Fruit fly (Drosophila melanogaster) whole organism, embryonic: ENCODE results near the gene CG7601.
A peak's percentile ranks its signal among the peaks of the same experiment; 100 is the strongest.

Experiments
- Aef1 ChIP-seq: fragments of 200-800 bp; sonication (Bioruptor generic); IDR thresholded peaks from 3 replicates; pipeline ENCODE4 v1.3.6; 2022; ENCODE audit warnings: missing biosample characterization, missing genetic modification characterization
- BEAF-32 ChIP-seq: fragments of 200-800 bp; sonication (Bioruptor generic); optimal IDR thresholded peaks from 3 replicates; lab custom pipeline; 2017; ENCODE audit warnings: missing biosample characterization, missing genetic modification characterization, mild to moderate bottlenecking, moderate library complexity, missing genetic modification reagents
- Bteb2 ChIP-seq: fragments of 200-800 bp; sonication (Bioruptor generic); optimal IDR thresholded peaks from 2 replicates; lab custom pipeline; 2016; ENCODE audit warnings: missing biosample characterization, missing genetic modification characterization
- CG11456 ChIP-seq: fragments of 200-800 bp; sonication (Bioruptor generic); IDR thresholded peaks from 3 replicates; pipeline ENCODE4 v1.3.6; 2022; ENCODE audit warnings: missing biosample characterization, missing genetic modification characterization
- CG15696 ChIP-seq: fragments of 200-800 bp; sonication (Bioruptor generic); optimal IDR thresholded peaks from 2 replicates; lab custom pipeline; 2019; ENCODE audit warnings: missing biosample characterization, mild to moderate bottlenecking, missing genetic modification characterization, moderate library complexity
- CG1603 ChIP-seq: fragments of 200-800 bp; sonication (Bioruptor generic); optimal IDR thresholded peaks from 2 replicates; lab custom pipeline; 2019; ENCODE audit warnings: missing biosample characterization, mild to moderate bottlenecking, missing genetic modification characterization, moderate library complexity
- CG16815 ChIP-seq: fragments of 200-800 bp; sonication (Bioruptor generic); optimal IDR thresholded peaks from 3 replicates; lab custom pipeline; 2017; ENCODE audit warnings: missing biosample characterization, mild to moderate bottlenecking, missing genetic modification characterization
- CG3407 ChIP-seq: fragments of 200-800 bp; sonication (Bioruptor generic); optimal IDR thresholded peaks from 2 replicates; lab custom pipeline; 2018; ENCODE audit warnings: missing biosample characterization, mild to moderate bottlenecking, missing genetic modification characterization
- CG34376 ChIP-seq: fragments of 200-800 bp; sonication (Bioruptor generic); optimal IDR thresholded peaks from 2 replicates; lab custom pipeline; 2018; ENCODE audit warnings: missing biosample characterization, mild to moderate bottlenecking, missing genetic modification characterization
- CG4820 ChIP-seq: fragments of 200-800 bp; sonication (Bioruptor generic); optimal IDR thresholded peaks from 3 replicates; lab custom pipeline; 2016; ENCODE audit warnings: missing biosample characterization, missing genetic modification characterization
- CG6175 ChIP-seq: fragments of 200-800 bp; sonication (Bioruptor generic); IDR thresholded peaks from 3 replicates; pipeline ENCODE4 v1.3.6; 2022; ENCODE audit warnings: missing biosample characterization, missing genetic modification characterization
- CG7839 ChIP-seq: fragments of 200-800 bp; sonication (Bioruptor generic); optimal IDR thresholded peaks from 3 replicates; lab custom pipeline; 2018; ENCODE audit warnings: missing biosample characterization, mild to moderate bottlenecking, missing genetic modification characterization, moderate library complexity
- CG8924 ChIP-seq: fragments of 200-800 bp; optimal IDR thresholded peaks from 3 replicates; lab custom pipeline; 2019; ENCODE audit warnings: missing biosample characterization, mild to moderate bottlenecking, missing genetic modification characterization, moderate library complexity
- Dek ChIP-seq: fragments of 200-800 bp; sonication (Bioruptor generic); optimal IDR thresholded peaks from 3 replicates; lab custom pipeline; 2019; ENCODE audit warnings: missing biosample characterization, mild to moderate bottlenecking, missing genetic modification characterization, moderate library complexity
- Drgx ChIP-seq: fragments of 200-800 bp; sonication (Bioruptor generic); IDR thresholded peaks from 2 replicates; pipeline ENCODE4 v1.3.6; 2022; ENCODE audit warnings: missing biosample characterization, missing genetic modification characterization
- Elba2 ChIP-seq: fragments of 200-800 bp; sonication (Bioruptor generic); optimal IDR thresholded peaks from 3 replicates; lab custom pipeline; 2016; ENCODE audit warnings: missing biosample characterization, missing genetic modification characterization
- Fer2 ChIP-seq: fragments of 200-800 bp; sonication (Bioruptor generic); optimal IDR thresholded peaks from 2 replicates; lab custom pipeline; 2018; ENCODE audit warnings: missing biosample characterization, mild to moderate bottlenecking, missing genetic modification characterization, moderate library complexity
- Hr51 ChIP-seq, 2 experiments: fragments of 200-800 bp; sonication (Bioruptor generic); optimal IDR thresholded peaks; 2 replicates in 1 of 2; 3 replicates in 1 of 2; lab custom pipeline; 2016 to 2018; ENCODE audit warnings: missing biosample characterization in 2 of 2, missing genetic modification characterization in 2 of 2, mild to moderate bottlenecking in 1 of 2, moderate library complexity in 1 of 2
- Lhr ChIP-seq: fragments of 200-800 bp; sonication (Bioruptor generic); optimal IDR thresholded peaks from 3 replicates; lab custom pipeline; 2017; ENCODE audit warnings: mild to moderate bottlenecking, missing biosample characterization, missing genetic modification reagents, missing genetic modification characterization
- Med ChIP-seq: fragments of 200-800 bp; sonication (Bioruptor generic); peaks from one replicate; lab custom pipeline; 2016; ENCODE audit warnings: missing biosample characterization, missing genetic modification characterization, mild to moderate bottlenecking, inconsistent platforms, moderate library complexity
- Neu2 ChIP-seq: fragments of 200-800 bp; sonication (Bioruptor generic); optimal IDR thresholded peaks from 3 replicates; lab custom pipeline; 2016; ENCODE audit warnings: missing biosample characterization, missing genetic modification characterization, borderline replicate concordance
- Oli ChIP-seq: fragments of 200-800 bp; sonication (Bioruptor generic); optimal IDR thresholded peaks from 2 replicates; lab custom pipeline; 2018; ENCODE audit warnings: missing biosample characterization, mild to moderate bottlenecking, missing genetic modification characterization, moderate library complexity
- Sox102F ChIP-seq: fragments of 200-800 bp; sonication (Bioruptor generic); optimal IDR thresholded peaks from 2 replicates; lab custom pipeline; 2018; ENCODE audit warnings: missing biosample characterization, mild to moderate bottlenecking, missing genetic modification characterization, moderate library complexity
- Sry-β ChIP-seq: fragments of 200-800 bp; sonication (Bioruptor generic); optimal IDR thresholded peaks from 2 replicates; lab custom pipeline; 2018; ENCODE audit warnings: missing biosample characterization, mild to moderate bottlenecking, missing genetic modification characterization, moderate library complexity
- Ssrp ChIP-seq: fragments of 200-800 bp; sonication (Bioruptor generic); optimal IDR thresholded peaks from 2 replicates; lab custom pipeline; 2018; ENCODE audit warnings: missing biosample characterization, mild to moderate bottlenecking, missing genetic modification characterization, moderate library complexity
- abd-A ChIP-seq: fragments of 200-800 bp; sonication (Bioruptor generic); optimal IDR thresholded peaks from 3 replicates; lab custom pipeline; 2019; ENCODE audit warnings: missing biosample characterization, mild to moderate bottlenecking, missing genetic modification characterization, moderate library complexity
- crol ChIP-seq: fragments of 200-800 bp; sonication (Bioruptor generic); IDR thresholded peaks from 2 replicates; pipeline ENCODE4 v1.3.6; 2022; ENCODE audit warnings: missing biosample characterization, missing genetic modification characterization
- da ChIP-seq: fragments of 200-800 bp; sonication (Bioruptor generic); optimal IDR thresholded peaks from 2 replicates; lab custom pipeline; 2016; ENCODE audit warnings: missing biosample characterization, missing genetic modification characterization
- dan ChIP-seq: fragments of 200-800 bp; sonication (Bioruptor generic); IDR thresholded peaks from 2 replicates; pipeline ENCODE4 v1.3.6; 2022; ENCODE audit warnings: missing biosample characterization, missing genetic modification characterization
- dm ChIP-seq: fragments of 200-800 bp; sonication (Bioruptor generic); optimal IDR thresholded peaks from 3 replicates; lab custom pipeline; 2016; ENCODE audit warnings: missing biosample characterization, missing genetic modification characterization
- fd64A ChIP-seq: fragments of 200-800 bp; sonication (Bioruptor generic); optimal IDR thresholded peaks from 3 replicates; lab custom pipeline; 2018; ENCODE audit warnings: missing biosample characterization, mild to moderate bottlenecking, missing genetic modification characterization
- gem ChIP-seq: fragments of 200-800 bp; sonication (Bioruptor generic); optimal IDR thresholded peaks from 2 replicates; lab custom pipeline; 2019; ENCODE audit warnings: missing biosample characterization, mild to moderate bottlenecking, missing genetic modification characterization, moderate library complexity
- grn ChIP-seq: fragments of 200-800 bp; sonication (Bioruptor generic); optimal IDR thresholded peaks from 3 replicates; lab custom pipeline; 2017; ENCODE audit warnings: missing biosample characterization, missing genetic modification characterization
- hth ChIP-seq: fragments of >200 bp; optimal IDR thresholded peaks from 2 replicates; lab custom pipeline; 2017; ENCODE audit warnings: inconsistent platforms
- knrl ChIP-seq: fragments of 200-800 bp; sonication (Bioruptor generic); IDR thresholded peaks from 3 replicates; pipeline ENCODE4 v1.3.6; 2022; ENCODE audit warnings: missing biosample characterization, missing genetic modification characterization; ENCODE audit not compliant: partially characterized antibody
- luna ChIP-seq: fragments of 200-800 bp; sonication (Bioruptor generic); optimal IDR thresholded peaks from 2 replicates; lab custom pipeline; 2016; ENCODE audit warnings: missing biosample characterization, missing genetic modification characterization
- prd ChIP-seq, 3 experiments: fragments of >200 bp in 2 of 3; fragments of 200-800 bp in 1 of 3; sonication (Bioruptor generic) in 1 of 3; optimal IDR thresholded peaks in 2 of 3; IDR thresholded peaks in 1 of 3; 2 replicates in 2 of 3; 3 replicates in 1 of 3; pipeline versions ENCODE4 v1.3.6 to Lab custom; 2017 to 2022; ENCODE audit warnings: missing biosample characterization in 1 of 3, missing genetic modification characterization in 1 of 3
- row ChIP-seq: fragments of 200-800 bp; sonication (Bioruptor generic); IDR thresholded peaks from 3 replicates; pipeline ENCODE4 v1.3.6; 2022; ENCODE audit warnings: missing biosample characterization, missing genetic modification characterization
- sens ChIP-seq: fragments of 200-800 bp; sonication (Bioruptor generic); peaks from one replicate; lab custom pipeline; 2016; ENCODE audit warnings: missing biosample characterization, missing genetic modification characterization
- slbo ChIP-seq: fragments of 200-800 bp; sonication (Bioruptor generic); IDR thresholded peaks from 2 replicates; pipeline ENCODE4 v1.3.6; 2022; ENCODE audit warnings: missing biosample characterization, missing genetic modification characterization
- sna ChIP-seq: fragments of 200-800 bp; sonication (Bioruptor generic); IDR thresholded peaks from 2 replicates; pipeline ENCODE4 v1.3.6; 2022; ENCODE audit warnings: missing biosample characterization, missing genetic modification characterization; ENCODE audit not compliant: partially characterized antibody
- tap ChIP-seq: fragments of 200-800 bp; optimal IDR thresholded peaks from 3 replicates; lab custom pipeline; 2019; ENCODE audit warnings: missing biosample characterization, mild to moderate bottlenecking, missing genetic modification characterization, moderate library complexity
- unpg ChIP-seq: fragments of 200-800 bp; sonication (Bioruptor generic); optimal IDR thresholded peaks from 3 replicates; lab custom pipeline; 2018; ENCODE audit warnings: missing biosample characterization, mild to moderate bottlenecking, missing genetic modification characterization, moderate library complexity
- zfh2 ChIP-seq: fragments of 200-800 bp; sonication (Bioruptor generic); optimal IDR thresholded peaks from 2 replicates; lab custom pipeline; 2016; ENCODE audit warnings: missing biosample characterization, missing genetic modification characterization

CG7601 gene

DNA sequence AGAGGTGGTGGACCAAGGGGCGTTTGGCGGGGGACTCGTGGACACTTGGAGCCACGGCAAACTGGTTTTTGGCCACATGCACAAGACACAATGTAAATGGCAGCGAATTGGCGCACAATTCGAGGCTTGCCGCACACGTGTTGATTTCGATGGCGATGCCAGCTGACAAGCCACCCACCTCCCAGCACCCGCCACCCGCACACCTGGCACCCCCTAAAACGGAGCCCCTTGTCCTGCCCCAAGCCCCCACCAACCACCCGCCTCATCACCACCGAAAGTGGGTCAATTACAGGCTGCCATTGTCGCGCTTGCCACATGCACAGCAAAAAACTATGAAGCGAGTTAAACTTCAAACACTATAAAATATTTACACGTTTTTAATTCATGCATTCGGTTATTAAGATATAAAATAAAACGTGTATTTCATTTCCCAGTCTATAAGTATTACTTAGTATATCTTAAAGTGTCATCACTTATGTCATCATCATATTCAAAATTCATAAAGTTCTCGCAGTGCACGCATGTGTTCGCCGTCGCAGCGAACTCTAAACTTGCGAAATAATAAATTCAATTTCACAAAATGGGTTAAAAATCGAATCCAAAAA is 21.7 kb upstream of the CG7601 start (continued):
- no peak for TF ChIP-seq Neu2 (GFP tag; lab: Kevin White, UChicago)
- peak; percentile 26 for TF ChIP-seq Sox102F (GFP tag; lab: Kevin White, UChicago)
- TF ChIP-seq CG1603 (tag; lab: Kevin White, UChicago): peak; percentile 22
- peak; percentile 43 for TF ChIP-seq slbo
- peak; percentile 25 for TF ChIP-seq sens (GFP tag; lab: Kevin White, UChicago)
- TF ChIP-seq crol (GFP tag; lab: Robert Waterston, UW): peak; percentile 81
- TF ChIP-seq dan (GFP tag; lab: Robert Waterston, UW): 0 out of 2 replicates have a peak, but pooled peaks have one; percentile 4
- 0 out of 3 replicates have a peak, but pooled peaks have one; percentile 35 for TF ChIP-seq CG6175 (GFP tag; lab: Robert Waterston, UW)
- no peak for TF ChIP-seq Dek (tag; lab: Kevin White, UChicago)
- peak; percentile 15 for TF ChIP-seq Med (GFP tag; lab: Kevin White, UChicago)
- no peak for TF ChIP-seq CG34376 (GFP tag; lab: Kevin White, UChicago)
- TF ChIP-seq da: no peak
- no peak for TF ChIP-seq zfh2
- no peak for TF ChIP-seq hth (lab: Kevin White, UChicago)
- no peak for TF ChIP-seq Lhr
- TF ChIP-seq CG15696: no peak
- 0 out of 3 replicates have a peak, but pooled peaks have one; percentile 17 for TF ChIP-seq CG11456
- TF ChIP-seq CG8924 (tag; lab: Kevin White, UChicago): no peak
- TF ChIP-seq prd (optimal IDR thresholded peaks at IDR 0.05; lab: Kevin White, UChicago): no peak
- TF ChIP-seq prd (GFP tag; IDR thresholded peaks at IDR 0.05; lab: Robert Waterston, UW): 0 out of 3 replicates have a peak, but pooled peaks have one; percentile 20
- TF ChIP-seq knrl (GFP tag; lab: Robert Waterston, UW): no peak
- TF ChIP-seq tap (tag; lab: Kevin White, UChicago): no peak
- no peak for TF ChIP-seq Bteb2 (GFP tag; lab: Kevin White, UChicago)

DNA sequence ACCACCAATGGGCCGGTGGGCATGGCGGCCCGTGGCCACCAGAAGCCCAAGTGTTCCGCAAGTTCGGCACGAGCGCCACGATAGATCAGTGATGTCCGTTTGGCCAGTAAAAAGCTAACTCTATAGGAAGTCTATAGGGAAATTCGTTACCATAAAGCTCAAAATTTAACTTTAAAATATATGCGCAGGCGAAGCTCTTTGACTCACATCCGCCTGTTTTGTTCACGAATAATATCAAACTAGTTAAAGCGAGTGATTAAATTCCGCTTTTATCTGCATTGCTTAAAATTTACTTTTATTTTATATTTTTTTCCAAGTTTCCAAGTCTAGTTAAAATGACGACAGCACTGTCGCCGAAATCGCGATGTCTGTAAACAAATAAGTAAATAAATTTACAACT is 21.1 kb upstream of the CG7601 start:
- no peak for TF ChIP-seq Elba2 (GFP tag; lab: Kevin White, UChicago)
- peak; percentile 35 for TF ChIP-seq gem (tag; lab: Kevin White, UChicago)
- TF ChIP-seq Ssrp (tag; lab: Kevin White, UChicago): peak; percentile 2
- TF ChIP-seq Sox102F (GFP tag; lab: Kevin White, UChicago): peak; percentile 3
- TF ChIP-seq BEAF-32 (GFP tag; lab: Kevin White, UChicago): no peak
- TF ChIP-seq CG4820 (GFP tag; lab: Kevin White, UChicago): no peak
- TF ChIP-seq Aef1 (GFP tag; lab: Robert Waterston, UW): no peak
- TF ChIP-seq dm (GFP tag; lab: Kevin White, UChicago): no peak
- no peak for TF ChIP-seq luna (GFP tag; lab: Kevin White, UChicago)
- peak; percentile 29; the same call in 1 of the 3 replicates for TF ChIP-seq row (GFP tag; lab: Robert Waterston, UW)
- no peak for TF ChIP-seq sna (GFP tag; lab: Robert Waterston, UW)
- TF ChIP-seq Drgx (GFP tag; lab: Robert Waterston, UW): peak; percentile 25; the same call in 1 of the 2 replicates
- TF ChIP-seq Fer2 (tag; lab: Kevin White, UChicago): no peak
- no peak for TF ChIP-seq abd-A (tag; lab: Kevin White, UChicago)
- TF ChIP-seq Sry-β (GFP tag; lab: Kevin White, UChicago): peak; percentile 44
- no peak for TF ChIP-seq CG16815
- peak; percentile 44 for TF ChIP-seq sens (GFP tag; lab: Kevin White, UChicago)
- TF ChIP-seq fd64A (GFP tag; lab: Kevin White, UChicago): no peak
- TF ChIP-seq CG7839 (tag; lab: Kevin White, UChicago): peak; percentile 5
- no peak for TF ChIP-seq CG3407 (GFP tag; lab: Kevin White, UChicago)
- peak; percentile 21 for TF ChIP-seq Oli (tag; lab: Kevin White, UChicago)
- TF ChIP-seq Hr51 (GFP tag; optimal IDR thresholded peaks at IDR 0.05; lab: Kevin White, UChicago): peak in 1 of 2 experiments; percentile 6
- TF ChIP-seq grn (GFP tag; lab: Kevin White, UChicago): no peak
- TF ChIP-seq unpg (GFP tag; lab: Kevin White, UChicago): peak; percentile 3
